Fruit fly (Drosophila melanogaster): ENCODE results near the gene Nepl8.

The Nepl8 gene

DNA sequence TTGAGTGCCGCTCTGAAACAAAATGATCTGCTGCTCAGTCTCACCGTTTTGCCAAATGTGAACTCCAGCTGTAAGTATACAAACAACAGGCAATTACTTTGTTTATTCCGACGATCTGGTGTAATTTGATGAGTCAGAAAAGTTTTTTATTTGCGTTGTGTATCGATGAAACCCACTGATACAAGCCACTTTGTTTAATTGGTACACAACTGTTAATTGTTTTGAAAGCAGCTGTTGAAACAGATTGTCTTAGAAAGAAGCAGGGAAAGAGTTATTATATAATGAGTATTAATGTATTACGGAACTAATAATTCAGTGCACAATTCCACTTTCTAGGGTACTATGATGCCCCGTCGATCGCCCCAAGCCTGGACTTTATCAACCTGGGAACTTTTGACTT is 36.1 kb upstream of the Nepl8 start (continued):
- no peak for TF ChIP-seq Med (GFP tag)
- TF ChIP-seq CG4854 (GFP tag; optimal IDR thresholded peaks at IDR 0.05), result no peak
- no peak for TF ChIP-seq CG17359 (tag; optimal IDR thresholded peaks at IDR 0.05)
- no peak for TF ChIP-seq CG14965 (GFP tag; optimal IDR thresholded peaks at IDR 0.05; ENCODE audit: borderline replicate concordance)
- no peak for TF ChIP-seq Six4 (GFP tag; optimal IDR thresholded peaks at IDR 0.05)
- no peak for TF ChIP-seq ash1 (GFP tag; optimal IDR thresholded peaks at IDR 0.05)
- no peak for TF ChIP-seq CG18262 (tag; optimal IDR thresholded peaks at IDR 0.05)
- TF ChIP-seq sens (GFP tag), result peak; percentile 57
- no peak for TF ChIP-seq MESR4 (GFP tag; optimal IDR thresholded peaks at IDR 0.05)
- no peak for TF ChIP-seq Ssrp (tag; optimal IDR thresholded peaks at IDR 0.05)
- peak in 1 of 2 experiments; percentile 80 for TF ChIP-seq Pdp1 (GFP tag; optimal IDR thresholded peaks at IDR 0.05)
- no peak for TF ChIP-seq Dip2 (GFP tag; IDR thresholded peaks at IDR 0.05)
- TF ChIP-seq h (optimal IDR thresholded peaks at IDR 0.05), result no peak
- no peak for TF ChIP-seq CG3847 (GFP tag; IDR thresholded peaks at IDR 0.05)
- no peak for TF ChIP-seq bab2 (GFP tag; optimal IDR thresholded peaks at IDR 0.05)
- TF ChIP-seq CG4282 (GFP tag; optimal IDR thresholded peaks at IDR 0.05), result no peak
- TF ChIP-seq Vsx1 (GFP tag; optimal IDR thresholded peaks at IDR 0.05), result no peak
- TF ChIP-seq lbe (GFP tag; optimal IDR thresholded peaks at IDR 0.05), result no peak
- no peak for TF ChIP-seq CG13624 (GFP tag; optimal IDR thresholded peaks at IDR 0.05)
- no peak for TF ChIP-seq CG33557 (GFP tag; optimal IDR thresholded peaks at IDR 0.05)
- no peak for TF ChIP-seq ab (GFP tag; optimal IDR thresholded peaks at IDR 0.05)
- no peak for TF ChIP-seq shn (GFP tag; optimal IDR thresholded peaks at IDR 0.05)
- TF ChIP-seq CrebB (tag; optimal IDR thresholded peaks at IDR 0.05), result peak; percentile 17
- no peak for TF ChIP-seq CG31441 (GFP tag; IDR thresholded peaks at IDR 0.05)
- TF ChIP-seq lov (optimal IDR thresholded peaks at IDR 0.05), result no peak
- TF ChIP-seq lov (GFP tag; IDR thresholded peaks at IDR 0.05), result no peak
- TF ChIP-seq CG11093 (GFP tag; IDR thresholded peaks at IDR 0.05), result no peak
- no peak for TF ChIP-seq kni (GFP tag; optimal IDR thresholded peaks at IDR 0.05)
- no peak for TF ChIP-seq CG17186 (GFP tag; optimal IDR thresholded peaks at IDR 0.05)
- TF ChIP-seq hb (GFP tag; IDR thresholded peaks at IDR 0.05; ENCODE audit: partially characterized antibody), result no peak
- peak; percentile 15 for TF ChIP-seq Blimp-1 (GFP tag; optimal IDR thresholded peaks at IDR 0.05)
- no peak for TF ChIP-seq croc (GFP tag; conservative IDR thresholded peaks at IDR 0.05)
- TF ChIP-seq CG6175 (GFP tag; IDR thresholded peaks at IDR 0.05), result no peak
- TF ChIP-seq zfh2 (GFP tag; optimal IDR thresholded peaks at IDR 0.05), result no peak
- no peak for TF ChIP-seq Xbp1 (GFP tag; optimal IDR thresholded peaks at IDR 0.05)
- no peak for TF ChIP-seq dati (GFP tag; IDR thresholded peaks at IDR 0.05)
- no peak for TF ChIP-seq pnt (GFP tag; optimal IDR thresholded peaks at IDR 0.05)
- TF ChIP-seq zf30C (GFP tag; optimal IDR thresholded peaks at IDR 0.05), result no peak
- no peak for TF ChIP-seq pb (GFP tag; optimal IDR thresholded peaks at IDR 0.05)
- no peak for TF ChIP-seq CG7963 (GFP tag; IDR thresholded peaks at IDR 0.05; ENCODE audit: partially characterized antibody)
- no peak for TF ChIP-seq E2f2 (GFP tag; IDR thresholded peaks at IDR 0.05)
- TF ChIP-seq Fer2 (tag; optimal IDR thresholded peaks at IDR 0.05), result no peak
- no peak for TF ChIP-seq CG13424 (tag; optimal IDR thresholded peaks at IDR 0.05)
- no peak for TF ChIP-seq CG7987 (GFP tag; optimal IDR thresholded peaks at IDR 0.05)
- no peak for TF ChIP-seq NC2α (GFP tag; optimal IDR thresholded peaks at IDR 0.05)
- TF ChIP-seq CG13775 (GFP tag; optimal IDR thresholded peaks at IDR 0.05), result no peak
- no peak for TF ChIP-seq klu (GFP tag; IDR thresholded peaks at IDR 0.05)
- no peak for TF ChIP-seq sqz (GFP tag; optimal IDR thresholded peaks at IDR 0.05)
- TF ChIP-seq CG12391 (tag; optimal IDR thresholded peaks at IDR 0.05), result no peak
- no peak for TF ChIP-seq Dp (GFP tag; optimal IDR thresholded peaks at IDR 0.05)
- TF ChIP-seq CG1647 (GFP tag; optimal IDR thresholded peaks at IDR 0.05), result no peak
- no peak for TF ChIP-seq bigmax (GFP tag; optimal IDR thresholded peaks at IDR 0.05)
- no peak for TF ChIP-seq CG17328 (GFP tag; IDR thresholded peaks at IDR 0.05)

Measured in whole organism, embryonic.